Worm (Caenorhabditis elegans): ENCODE measurements around the gene F43C9.1.

The F43C9.1 gene

ce11 chrX:4842305-4842704, 49.2 kb downstream of the F43C9.1 start:
- TF ChIP-seq hpl-2 (GFP tag; optimal IDR thresholded peaks at IDR 0.05) = no peak

- no peak for TF ChIP-seq egl-27 (tag; optimal IDR thresholded peaks at IDR 0.05)
- TF ChIP-seq efl-1 (optimal IDR thresholded peaks at IDR 0.05) = no peak
- TF ChIP-seq efl-1 (GFP tag; optimal IDR thresholded peaks at IDR 0.05 in 1 of 2) = no peak
- no peak for TF ChIP-seq ztf-11 (tag; optimal IDR thresholded peaks at IDR 0.05)
- no peak for TF ChIP-seq elt-3 (tag; optimal IDR thresholded peaks at IDR 0.05)
- no peak for TF ChIP-seq nhr-11 (tag; optimal IDR thresholded peaks at IDR 0.05)
- TF ChIP-seq unc-30 (tag; optimal IDR thresholded peaks at IDR 0.05) = no peak
- no peak for TF ChIP-seq fkh-10 (GFP tag; optimal IDR thresholded peaks at IDR 0.05)
- TF ChIP-seq mab-9 (GFP tag; IDR thresholded peaks at IDR 0.05) = no peak
- no peak for TF ChIP-seq nhr-85 (tag)
- TF ChIP-seq lin-13 (GFP tag; optimal IDR thresholded peaks at IDR 0.05) = no peak
- TF ChIP-seq aha-1 (tag; optimal IDR thresholded peaks at IDR 0.05) = no peak
- no peak for TF ChIP-seq hlh-17 (GFP tag; optimal IDR thresholded peaks at IDR 0.05; ENCODE audit: borderline replicate concordance)
- TF ChIP-seq efl-3 (GFP tag; optimal IDR thresholded peaks at IDR 0.05) = no peak
- no peak for TF ChIP-seq nhr-12 (tag; optimal IDR thresholded peaks at IDR 0.05)
- TF ChIP-seq unc-98 (GFP tag; IDR thresholded peaks at IDR 0.05) = no peak
- no peak for TF ChIP-seq lin-35 (GFP tag; optimal IDR thresholded peaks at IDR 0.05)
- TF ChIP-seq pqm-1 (tag; optimal IDR thresholded peaks at IDR 0.05) = no peak
- no peak for TF ChIP-seq swsn-7 (tag; optimal IDR thresholded peaks at IDR 0.05)
- TF ChIP-seq nhr-84 (tag; optimal IDR thresholded peaks at IDR 0.05) = no peak
These were observed 51.7 kb downstream of the F43C9.1 start for ce11 chrX:4844765-4845164.

All from whole organism, L1 larva.